Worm (Caenorhabditis elegans): ENCODE data around the gene C16C8.14.

C16C8.14 gene

DNA sequence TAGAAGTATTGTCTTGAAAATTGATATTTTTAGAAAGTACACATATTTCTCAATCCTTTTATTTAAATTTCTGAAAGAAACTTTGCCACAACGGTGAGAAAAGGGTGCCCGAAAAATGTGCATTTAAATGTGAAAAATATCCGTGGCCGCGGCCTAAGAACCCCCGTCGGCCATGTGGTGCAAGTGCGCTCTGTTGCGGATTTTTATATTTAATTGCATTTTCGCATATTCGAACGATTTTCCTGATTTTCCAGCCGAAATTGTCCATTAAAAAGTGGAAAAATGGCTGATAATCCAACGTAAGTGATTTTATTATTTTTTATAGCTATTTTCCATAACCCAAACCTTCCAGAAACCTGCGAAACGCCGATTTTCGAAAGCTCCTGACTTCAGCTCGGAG is 32.6 kb downstream of the C16C8.14 start, which contains the start of gene smu-2:
Gene smu-2, plus strand, starts transcription at position 178 of the 400 bp plus-strand sequence.
- TF ChIP-seq pha-4 (tag; optimal IDR thresholded peaks at IDR 0.05), result no peak
- TF ChIP-seq hlh-6 (tag; optimal IDR thresholded peaks at IDR 0.05), result no peak
- no peak for TF ChIP-seq fkh-10 (GFP tag; optimal IDR thresholded peaks at IDR 0.05)
- peak; percentile 92 for TF ChIP-seq lim-6 (tag; optimal IDR thresholded peaks at IDR 0.05)
- TF ChIP-seq mec-3 (tag; optimal IDR thresholded peaks at IDR 0.05; ENCODE audit: borderline replicate concordance), result peak; percentile 73
- no peak for TF ChIP-seq hlh-30 (tag; optimal IDR thresholded peaks at IDR 0.05; ENCODE audit: insufficient read depth)
- TF ChIP-seq fkh-6 (tag; optimal IDR thresholded peaks at IDR 0.05), result peak; percentile 12
- TF ChIP-seq pax-1 (tag; optimal IDR thresholded peaks at IDR 0.05), result no peak
- no peak for TF ChIP-seq C38D4.7 (GFP tag; optimal IDR thresholded peaks at IDR 0.05)
- no peak for TF ChIP-seq che-1 (tag; optimal IDR thresholded peaks at IDR 0.05)
- no peak for TF ChIP-seq T23F11.4 (GFP tag; optimal IDR thresholded peaks at IDR 0.05)
- TF ChIP-seq madf-2 (tag; optimal IDR thresholded peaks at IDR 0.05), result no peak
- no peak for TF ChIP-seq ama-1 (optimal IDR thresholded peaks at IDR 0.05)
- TF ChIP-seq ceh-22 (tag; optimal IDR thresholded peaks at IDR 0.05), result no peak
- TF ChIP-seq unc-55 (GFP tag; optimal IDR thresholded peaks at IDR 0.05), result no peak
- peak; percentile 40 for TF ChIP-seq ahr-1 (tag; optimal IDR thresholded peaks at IDR 0.05)
- TF ChIP-seq elt-2 (tag; optimal IDR thresholded peaks at IDR 0.05), result peak; percentile 72
- no peak for TF ChIP-seq nhr-11 (tag; optimal IDR thresholded peaks at IDR 0.05)
- peak; percentile 35 for TF ChIP-seq rnt-1 (tag; optimal IDR thresholded peaks at IDR 0.05)
- TF ChIP-seq ceh-24 (tag; optimal IDR thresholded peaks at IDR 0.05), result no peak
- no peak for TF ChIP-seq pag-3 (tag; optimal IDR thresholded peaks at IDR 0.05; ENCODE audit: borderline replicate concordance)
- peak; percentile 91 for TF ChIP-seq C08G9.2 (tag; optimal IDR thresholded peaks at IDR 0.05)
- 0 out of 2 replicates have a peak, but pooled peaks have one; percentile 9 for TF ChIP-seq unc-3 (GFP tag; conservative IDR thresholded peaks at IDR 0.05)
- no peak for TF ChIP-seq unc-3 (tag; optimal IDR thresholded peaks at IDR 0.05)
- no peak for TF ChIP-seq K02D7.2 (tag; optimal IDR thresholded peaks at IDR 0.05)
- peak; percentile 48 for TF ChIP-seq ceh-18 (tag; optimal IDR thresholded peaks at IDR 0.05)
- no peak for TF ChIP-seq gmeb-2 (tag; optimal IDR thresholded peaks at IDR 0.05)
- TF ChIP-seq ceh-2 (tag; optimal IDR thresholded peaks at IDR 0.05), result peak; percentile 92
- TF ChIP-seq sox-2 (GFP tag; IDR thresholded peaks at IDR 0.05), result no peak
- TF ChIP-seq nfya-1 (tag; optimal IDR thresholded peaks at IDR 0.05), result peak; percentile 33
- no peak for TF ChIP-seq sox-4 (tag; optimal IDR thresholded peaks at IDR 0.05)
- TF ChIP-seq ttx-3 (tag; optimal IDR thresholded peaks at IDR 0.05), result peak; percentile 41
- no peak for TF ChIP-seq syd-9 (tag; optimal IDR thresholded peaks at IDR 0.05)
- no peak for TF ChIP-seq ceh-6 (GFP tag; optimal IDR thresholded peaks at IDR 0.05)
- TF ChIP-seq tbx-7 (tag; optimal IDR thresholded peaks at IDR 0.05), result peak; percentile 84
- no peak for TF ChIP-seq odd-2 (tag; optimal IDR thresholded peaks at IDR 0.05)
- TF ChIP-seq unc-42 (tag; optimal IDR thresholded peaks at IDR 0.05), result peak; percentile 98
- TF ChIP-seq elt-4 (tag; optimal IDR thresholded peaks at IDR 0.05), result no peak
- no peak for TF ChIP-seq dve-1 (tag; optimal IDR thresholded peaks at IDR 0.05)
- peak; percentile 42 for TF ChIP-seq hlh-8 (tag; optimal IDR thresholded peaks at IDR 0.05)
- peak; percentile 47 for TF ChIP-seq unc-86 (tag; optimal IDR thresholded peaks at IDR 0.05)
- TF ChIP-seq ceh-48 (tag; optimal IDR thresholded peaks at IDR 0.05), result peak; percentile 7
- peak; percentile 81 for TF ChIP-seq tbx-2 (tag; optimal IDR thresholded peaks at IDR 0.05)
- peak; percentile 50; the same call in 1 of the 2 replicates for TF ChIP-seq ceh-45 (GFP tag; IDR thresholded peaks at IDR 0.05)
- TF ChIP-seq ceh-30 (tag; optimal IDR thresholded peaks at IDR 0.05), result no peak
- TF ChIP-seq sdc-2 (tag; optimal IDR thresholded peaks at IDR 0.05), result no peak
- peak; percentile 76 for TF ChIP-seq zip-5 (tag; optimal IDR thresholded peaks at IDR 0.05)
- peak; percentile 46 for TF ChIP-seq ceh-34 (tag; optimal IDR thresholded peaks at IDR 0.05)
- no peak for TF ChIP-seq hlh-13 (GFP tag; optimal IDR thresholded peaks at IDR 0.05)
- no peak for TF ChIP-seq F13H6.1 (tag; optimal IDR thresholded peaks at IDR 0.05)
- TF ChIP-seq nhr-232 (tag; optimal IDR thresholded peaks at IDR 0.05), result no peak
- TF ChIP-seq fax-1 (tag; optimal IDR thresholded peaks at IDR 0.05), result peak; percentile 31
- TF ChIP-seq pha-2 (tag; optimal IDR thresholded peaks at IDR 0.05), result no peak
- peak; percentile 82 for TF ChIP-seq ceh-14 (tag; optimal IDR thresholded peaks at IDR 0.05)
